Worm (Caenorhabditis elegans) whole organism, L2 larva: Measurements from ENCODE around the gene F59B2.8.

Source experiments
- egl-27 ChIP-seq: sonication (generic microtip); optimal IDR thresholded peaks from 3 replicates; lab custom pipeline; 2017; ENCODE audit warnings: missing biosample characterization, missing genetic modification reagents, missing genetic modification characterization
- elt-3 ChIP-seq: sonication (generic microtip); optimal IDR thresholded peaks from 2 replicates; lab custom pipeline; 2017; ENCODE audit warnings: missing biosample characterization, missing genetic modification characterization
- snpc-4 ChIP-seq: fragments of 150-350 bp; optimal IDR thresholded peaks from 2 replicates; lab custom pipeline; 2014; ENCODE audit warnings: missing biosample characterization, missing genetic modification characterization
- unc-55 ChIP-seq: fragments of 150-350 bp; sonication (generic microtip); optimal IDR thresholded peaks from 3 replicates; lab custom pipeline; 2014; ENCODE audit warnings: missing biosample characterization, missing genetic modification reagents, missing genetic modification characterization
- unc-62 ChIP-seq: fragments of 150-350 bp; optimal IDR thresholded peaks from 2 replicates; lab custom pipeline; 2014; ENCODE audit warnings: missing biosample characterization, missing genetic modification reagents, missing genetic modification characterization

ce11 chrIII:8981847-8982479, 28.0 kb downstream of the F59B2.8 start, which contains the start of gene pde-2:
- TF ChIP-seq elt-3 (tag; lab: Kevin White, UChicago) (no peak), unc-55 (GFP tag; lab: Kevin White, UChicago) (peak; percentile 50), snpc-4 (tag; lab: Kevin White, UChicago) (peak; percentile 61), egl-27 (tag; lab: Kevin White, UChicago) (no peak), unc-62 (GFP tag; lab: Kevin White, UChicago) (no peak)
